Fruit fly (Drosophila melanogaster) whole organism, prepupa: Measurements from ENCODE around the gene Alg9.

Experiments used
- CG6792 ChIP-seq: fragments of 200-800 bp; sonication (Bioruptor generic); optimal IDR thresholded peaks from 3 replicates; lab custom pipeline; 2016; ENCODE audit warnings: missing biosample characterization, missing genetic modification characterization
- CG7368 ChIP-seq: fragments of 200-800 bp; sonication (Bioruptor generic); optimal IDR thresholded peaks from 3 replicates; lab custom pipeline; 2016; ENCODE audit warnings: missing biosample characterization, missing genetic modification characterization
- Eip75B ChIP-seq: fragments of 200-800 bp; sonication (Bioruptor generic); optimal IDR thresholded peaks from 3 replicates; lab custom pipeline; 2016; ENCODE audit warnings: missing biosample characterization, missing genetic modification characterization
- Eip93F ChIP-seq: fragments of 200-800 bp; sonication (Bioruptor generic); optimal IDR thresholded peaks from 2 replicates; lab custom pipeline; 2016; ENCODE audit warnings: missing biosample characterization, mild to moderate bottlenecking, missing genetic modification characterization
- Gug ChIP-seq: fragments of 200-800 bp; sonication (Bioruptor generic); IDR thresholded peaks from 2 replicates; pipeline ENCODE4 v1.3.6; 2022; ENCODE audit warnings: missing biosample characterization, missing genetic modification characterization

DNA sequence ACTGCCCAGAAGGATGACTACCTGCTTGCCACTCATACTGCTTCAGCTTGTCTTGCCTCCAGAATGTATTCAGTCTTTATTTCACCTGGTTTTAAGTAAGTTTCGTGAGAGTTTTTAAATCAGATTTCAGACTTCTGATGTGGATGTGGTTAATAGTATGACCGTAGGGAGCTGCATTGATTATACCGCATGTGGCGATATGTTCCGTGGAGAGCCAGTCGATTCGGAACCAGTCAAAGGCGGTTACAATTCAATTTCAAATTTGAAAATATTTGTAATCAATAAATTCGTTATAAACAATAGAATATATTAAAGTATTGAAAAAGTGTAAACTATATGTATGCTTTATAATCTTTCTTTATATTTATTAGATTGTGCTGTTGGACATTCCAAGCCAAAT, 14.0 kb downstream of the Alg9 start, which contains the start of gene Sil1:
- TF ChIP-seq Eip75B (no peak), Eip93F (GFP tag; lab: Kevin White, UChicago) (no peak), Gug (no peak), CG7368 (GFP tag; lab: Kevin White, UChicago) (no peak), CG6792 (GFP tag; lab: Kevin White, UChicago) (no peak)
